Fruit fly (Drosophila melanogaster): ENCODE measurements around the gene GCS2beta.

dm6 chr2L:17457944-17458343 lies 26.2 kb downstream of the GCS2beta start, which contains the start of gene CG18563:
- TF ChIP-seq Eip75B (GFP tag; optimal IDR thresholded peaks at IDR 0.05), result no peak
- no peak for TF ChIP-seq CG1621 (tag; optimal IDR thresholded peaks at IDR 0.05)
- no peak for TF ChIP-seq acj6 (GFP tag; optimal IDR thresholded peaks at IDR 0.05)

All from whole organism, prepupa.